Fruit fly (Drosophila melanogaster): ENCODE measurements around the gene CG44405.

CG44405 gene

dm6 chr2L:16350160-16350633 is 8.1 kb upstream of the CG44405 start:
- TF ChIP-seq psq (optimal IDR thresholded peaks at IDR 0.05) (peak; percentile 25), ttk (optimal IDR thresholded peaks at IDR 0.05) (no peak)

dm6 chr2L:16340268-16340667 is 1.9 kb downstream of the CG44405 start, which contains the start of gene CG42266:
TSS of gene CG42266 (minus strand) at chr2L:16340368.
- TF ChIP-seq ttk (optimal IDR thresholded peaks at IDR 0.05) (no peak), Myc (optimal IDR thresholded peaks at IDR 0.05) (no peak), h (optimal IDR thresholded peaks at IDR 0.05) (no peak), psq (optimal IDR thresholded peaks at IDR 0.05) (no peak), Sin3A (optimal IDR thresholded peaks at IDR 0.05) (no peak), insv (optimal IDR thresholded peaks at IDR 0.05) (no peak)

dm6 chr2L:16337785-16338184 is 4.3 kb downstream of the CG44405 start, which contains the start of gene CG31817:
TSS of gene CG31817 (minus strand) at chr2L:16337885.
- TF ChIP-seq ttk (optimal IDR thresholded peaks at IDR 0.05) (no peak), Sin3A (optimal IDR thresholded peaks at IDR 0.05) (no peak), Myc (optimal IDR thresholded peaks at IDR 0.05) (no peak), psq (optimal IDR thresholded peaks at IDR 0.05) (no peak), h (optimal IDR thresholded peaks at IDR 0.05) (no peak), insv (optimal IDR thresholded peaks at IDR 0.05) (no peak)

dm6 chr2L:16329625-16330024 is 12.5 kb downstream of the CG44405 start, which contains the start of gene CG4440:
TSS of gene CG4440 (plus strand) at chr2L:16329925.
- no peak for TF ChIP-seq Myc (optimal IDR thresholded peaks at IDR 0.05)
- no peak for TF ChIP-seq ttk (optimal IDR thresholded peaks at IDR 0.05)
- no peak for TF ChIP-seq psq (optimal IDR thresholded peaks at IDR 0.05)
- TF ChIP-seq h (optimal IDR thresholded peaks at IDR 0.05): no peak
- no peak for TF ChIP-seq Sin3A (optimal IDR thresholded peaks at IDR 0.05)

- TF ChIP-seq Myc (optimal IDR thresholded peaks at IDR 0.05) (no peak), h (optimal IDR thresholded peaks at IDR 0.05) (no peak), ttk (optimal IDR thresholded peaks at IDR 0.05) (no peak), insv (optimal IDR thresholded peaks at IDR 0.05) (no peak), psq (optimal IDR thresholded peaks at IDR 0.05) (no peak), Sin3A (optimal IDR thresholded peaks at IDR 0.05) (no peak)
Observed at dm6 chr2L:16329102-16329520, 13.0 kb downstream of the CG44405 start, which contains the start of gene mRpL4. TSS of gene mRpL4 (minus strand) at chr2L:16329132.

dm6 chr2L:16326892-16327291 is 15.2 kb downstream of the CG44405 start, which contains the start of gene CG4278:
TSS of gene CG4278 (plus strand) at chr2L:16327069.
- no peak for TF ChIP-seq Myc (optimal IDR thresholded peaks at IDR 0.05)
- no peak for TF ChIP-seq h (optimal IDR thresholded peaks at IDR 0.05)
- TF ChIP-seq insv (optimal IDR thresholded peaks at IDR 0.05): no peak
- no peak for TF ChIP-seq psq (optimal IDR thresholded peaks at IDR 0.05)
- no peak for TF ChIP-seq ttk (optimal IDR thresholded peaks at IDR 0.05)
- TF ChIP-seq Sin3A (optimal IDR thresholded peaks at IDR 0.05): no peak

- no peak for TF ChIP-seq insv (optimal IDR thresholded peaks at IDR 0.05)
- TF ChIP-seq Myc (optimal IDR thresholded peaks at IDR 0.05): no peak
- TF ChIP-seq h (optimal IDR thresholded peaks at IDR 0.05): no peak
- no peak for TF ChIP-seq Sin3A (optimal IDR thresholded peaks at IDR 0.05)
- TF ChIP-seq psq (optimal IDR thresholded peaks at IDR 0.05): no peak
- no peak for TF ChIP-seq ttk (optimal IDR thresholded peaks at IDR 0.05)
Observed at dm6 chr2L:16325515-16326257, 16.4 kb downstream of the CG44405 start, which contains the start of gene cact. TSS of gene cact (minus strand) at chr2L:16326207.

dm6 chr2L:16324833-16325232 is 17.3 kb downstream of the CG44405 start:
- TF ChIP-seq h (optimal IDR thresholded peaks at IDR 0.05) (no peak), psq (optimal IDR thresholded peaks at IDR 0.05) (no peak), Sin3A (optimal IDR thresholded peaks at IDR 0.05) (no peak), Myc (optimal IDR thresholded peaks at IDR 0.05) (no peak), ttk (optimal IDR thresholded peaks at IDR 0.05) (no peak), insv (optimal IDR thresholded peaks at IDR 0.05) (no peak)

- TF ChIP-seq psq (optimal IDR thresholded peaks at IDR 0.05) (no peak), Sin3A (optimal IDR thresholded peaks at IDR 0.05) (no peak), ttk (optimal IDR thresholded peaks at IDR 0.05) (no peak), h (optimal IDR thresholded peaks at IDR 0.05) (no peak), insv (optimal IDR thresholded peaks at IDR 0.05) (no peak), Myc (optimal IDR thresholded peaks at IDR 0.05) (no peak)
Observed at dm6 chr2L:16323544-16323943, 18.6 kb downstream of the CG44405 start.

- TF ChIP-seq insv (optimal IDR thresholded peaks at IDR 0.05) (no peak), Myc (optimal IDR thresholded peaks at IDR 0.05) (no peak), ttk (optimal IDR thresholded peaks at IDR 0.05) (no peak), psq (optimal IDR thresholded peaks at IDR 0.05) (no peak), Sin3A (optimal IDR thresholded peaks at IDR 0.05) (no peak), h (optimal IDR thresholded peaks at IDR 0.05) (no peak)
Observed at dm6 chr2L:16321872-16322631, 20.1 kb downstream of the CG44405 start.

- TF ChIP-seq insv (optimal IDR thresholded peaks at IDR 0.05): no peak
- no peak for TF ChIP-seq Sin3A (optimal IDR thresholded peaks at IDR 0.05)
- no peak for TF ChIP-seq Myc (optimal IDR thresholded peaks at IDR 0.05)
- TF ChIP-seq ttk (optimal IDR thresholded peaks at IDR 0.05): no peak
- TF ChIP-seq h (optimal IDR thresholded peaks at IDR 0.05): no peak
- TF ChIP-seq psq (optimal IDR thresholded peaks at IDR 0.05): no peak
Observed at dm6 chr2L:16321209-16321608, 20.9 kb downstream of the CG44405 start.

dm6 chr2L:16320428-16320827 is 21.7 kb downstream of the CG44405 start:
- no peak for TF ChIP-seq Sin3A (optimal IDR thresholded peaks at IDR 0.05)
- no peak for TF ChIP-seq Myc (optimal IDR thresholded peaks at IDR 0.05)
- no peak for TF ChIP-seq psq (optimal IDR thresholded peaks at IDR 0.05)
- TF ChIP-seq insv (optimal IDR thresholded peaks at IDR 0.05): no peak
- TF ChIP-seq h (optimal IDR thresholded peaks at IDR 0.05): no peak
- TF ChIP-seq ttk (optimal IDR thresholded peaks at IDR 0.05): no peak

Measured in Kc167 (cell line).